Worm (Caenorhabditis elegans): Measurements from ENCODE around the gene ints-2.

- TF ChIP-seq ztf-29 (GFP tag; IDR thresholded peaks at IDR 0.05) (no peak), tab-1 (GFP tag; IDR thresholded peaks at IDR 0.05) (no peak), ref-1 (GFP tag; conservative IDR thresholded peaks at IDR 0.05) (no peak), flt-1 (GFP tag; IDR thresholded peaks at IDR 0.05) (no peak), T22C8.4 (GFP tag; IDR thresholded peaks at IDR 0.05) (no peak), med-1 (GFP tag; optimal IDR thresholded peaks at IDR 0.05; ENCODE audit: insufficient read depth) (no peak), cog-1 (tag; optimal IDR thresholded peaks at IDR 0.05) (no peak)
These were observed 40.2 kb upstream of the ints-2 start, which contains the start of gene par-1 for ce11 chrV:14145267-14145666.

Data from whole organism, midembryonic.